Fruit fly (Drosophila melanogaster) whole organism, pupa: ENCODE measurements around the gene bon.

Experiments used
- CG12605 ChIP-seq: fragments of 200-800 bp; sonication (Bioruptor generic); IDR thresholded peaks from 2 replicates; pipeline ENCODE4 v1.3.6; 2022; ENCODE audit warnings: missing biosample characterization, missing genetic modification characterization
- CG34367 ChIP-seq: fragments of 200-800 bp; sonication (Bioruptor generic); optimal IDR thresholded peaks from 2 replicates; lab custom pipeline; 2018; ENCODE audit warnings: missing biosample characterization, mild to moderate bottlenecking, missing genetic modification characterization
- CG8159 ChIP-seq: fragments of 200-800 bp; sonication (Bioruptor generic); optimal IDR thresholded peaks from 3 replicates; lab custom pipeline; 2018; ENCODE audit warnings: missing biosample characterization, mild to moderate bottlenecking, missing genetic modification characterization, moderate library complexity
- CG8301 ChIP-seq: fragments of 200-800 bp; sonication (Bioruptor generic); optimal IDR thresholded peaks from 2 replicates; lab custom pipeline; 2018; ENCODE audit warnings: missing biosample characterization, mild to moderate bottlenecking, missing genetic modification characterization
- CG9948 ChIP-seq: fragments of 200-800 bp; sonication (Bioruptor generic); optimal IDR thresholded peaks from 2 replicates; lab custom pipeline; 2018; ENCODE audit warnings: missing biosample characterization, mild to moderate bottlenecking, missing genetic modification characterization, moderate library complexity
- D1 ChIP-seq: fragments of 200-800 bp; sonication (Bioruptor generic); optimal IDR thresholded peaks from 2 replicates; lab custom pipeline; 2018; ENCODE audit warnings: missing biosample characterization, mild to moderate bottlenecking, missing genetic modification characterization, moderate library complexity
- EcR ChIP-seq: fragments of 200-800 bp; sonication (Bioruptor generic); optimal IDR thresholded peaks from 3 replicates; lab custom pipeline; 2019; ENCODE audit warnings: missing biosample characterization, missing genetic modification characterization, mild to moderate bottlenecking, moderate library complexity, missing genetic modification reagents
- Pif1A ChIP-seq: fragments of 200-800 bp; sonication (Bioruptor generic); optimal IDR thresholded peaks from 3 replicates; lab custom pipeline; 2016; ENCODE audit warnings: missing biosample characterization, missing genetic modification characterization
- Pif1B ChIP-seq: fragments of 200-800 bp; sonication (Bioruptor generic); optimal IDR thresholded peaks from 3 replicates; lab custom pipeline; 2016; ENCODE audit warnings: missing biosample characterization, missing genetic modification characterization
- Snoo ChIP-seq: fragments of 200-800 bp; sonication (Bioruptor generic); optimal IDR thresholded peaks from 3 replicates; lab custom pipeline; 2017; ENCODE audit warnings: missing biosample characterization, mild to moderate bottlenecking, missing genetic modification characterization, inconsistent platforms
- fd96Ca ChIP-seq: fragments of 200-800 bp; sonication (Bioruptor generic); IDR thresholded peaks from 3 replicates; pipeline ENCODE4 v1.3.6; 2022; ENCODE audit warnings: missing biosample characterization, missing genetic modification characterization
- gl ChIP-seq: fragments of 200-800 bp; sonication (Bioruptor generic); optimal IDR thresholded peaks from 2 replicates; lab custom pipeline; 2018; ENCODE audit warnings: missing biosample characterization, mild to moderate bottlenecking, missing genetic modification characterization
- rn ChIP-seq: fragments of 200-800 bp; sonication (Bioruptor generic); IDR thresholded peaks from 2 replicates; pipeline ENCODE4 v1.3.6; 2022; ENCODE audit warnings: missing biosample characterization, missing genetic modification characterization

- TF ChIP-seq fd96Ca (no peak), D1 (tag; lab: Kevin White, UChicago) (no peak), Pif1B (GFP tag; lab: Kevin White, UChicago) (no peak), CG8301 (tag; lab: Kevin White, UChicago) (no peak), EcR (GFP tag; lab: Kevin White, UChicago) (peak; percentile 33), CG34367 (tag; lab: Kevin White, UChicago) (no peak), Pif1A (GFP tag; lab: Kevin White, UChicago) (no peak), Snoo (tag; lab: Kevin White, UChicago) (no peak), CG12605 (GFP tag; lab: Robert Waterston, UW) (no peak), CG9948 (no peak), gl (tag; lab: Kevin White, UChicago) (no peak), rn (GFP tag; lab: Robert Waterston, UW) (no peak), CG8159 (no peak)
Measured at dm6 chr3R:20560668-20561226, 32.2 kb upstream of the bon start, which contains the start of gene CG5191.
